Worm (Caenorhabditis elegans) whole organism, mixed stage, embryonic: ENCODE measurements around the gene ptl-1.

Source experiments
- M03D4.4 ChIP-seq: sonication (generic microtip); optimal IDR thresholded peaks from 2 replicates; lab custom pipeline; 2017; ENCODE audit warnings: mild to moderate bottlenecking, missing genetic modification characterization, missing compliant biosample characterization
- bed-3 ChIP-seq: fragments of 200-800 bp; sonication (Bioruptor generic); optimal IDR thresholded peaks from 3 replicates; lab custom pipeline; 2018; ENCODE audit warnings: mild to moderate bottlenecking, missing genetic modification characterization, moderate library complexity, missing compliant biosample characterization
- blmp-1 ChIP-seq: fragments of 150-350 bp; optimal IDR thresholded peaks from 2 replicates; lab custom pipeline; 2014; ENCODE audit warnings: missing biosample characterization, missing genetic modification characterization
- ceh-39 ChIP-seq: fragments of 150-350 bp; optimal IDR thresholded peaks from 2 replicates; lab custom pipeline; 2014; ENCODE audit warnings: missing biosample characterization, missing genetic modification characterization
- ceh-43 ChIP-seq: fragments of 200-800 bp; sonication (Bioruptor generic); optimal IDR thresholded peaks from 2 replicates; lab custom pipeline; 2018; ENCODE audit warnings: mild to moderate bottlenecking, missing genetic modification characterization, moderate library complexity, missing compliant biosample characterization
- ceh-83 ChIP-seq: fragments of 200-800 bp; sonication (Bioruptor generic); optimal IDR thresholded peaks from 2 replicates; lab custom pipeline; 2018; ENCODE audit warnings: mild to moderate bottlenecking, missing genetic modification characterization, missing compliant biosample characterization
- ces-1 ChIP-seq: fragments of 150-350 bp; optimal IDR thresholded peaks from 2 replicates; lab custom pipeline; 2014; ENCODE audit warnings: missing biosample characterization, missing genetic modification reagents, missing genetic modification characterization
- cnd-1 ChIP-seq: fragments of 200-800 bp; sonication (Bioruptor generic); optimal IDR thresholded peaks from 2 replicates; lab custom pipeline; 2018; ENCODE audit warnings: mild to moderate bottlenecking, missing genetic modification characterization, missing compliant biosample characterization
- drap-1 ChIP-seq: fragments of 200-800 bp; sonication (Bioruptor generic); optimal IDR thresholded peaks from 3 replicates; lab custom pipeline; 2018; ENCODE audit warnings: mild to moderate bottlenecking, missing genetic modification characterization, missing compliant biosample characterization
- elt-1 ChIP-seq: sonication (generic microtip); optimal IDR thresholded peaks from 2 replicates; lab custom pipeline; 2017; ENCODE audit warnings: missing genetic modification characterization, mild to moderate bottlenecking, missing compliant biosample characterization, antibody characterized with exemption, moderate library complexity, borderline replicate concordance; ENCODE audit not compliant: insufficient read depth
- elt-3 ChIP-seq: fragments of 150-350 bp; optimal IDR thresholded peaks from 2 replicates; lab custom pipeline; 2014; ENCODE audit warnings: missing biosample characterization, missing genetic modification characterization
- flh-1 ChIP-seq: fragments of 200-800 bp; sonication (Bioruptor generic); optimal IDR thresholded peaks from 2 replicates; lab custom pipeline; 2018; ENCODE audit warnings: mild to moderate bottlenecking, missing genetic modification characterization, moderate library complexity, missing compliant biosample characterization
- ham-2 ChIP-seq: fragments of 200-800 bp; sonication (Bioruptor generic); optimal IDR thresholded peaks from 2 replicates; lab custom pipeline; 2018; ENCODE audit warnings: mild to moderate bottlenecking, missing genetic modification characterization, missing compliant biosample characterization
- hlh-1 ChIP-seq: fragments of 150-350 bp; optimal IDR thresholded peaks from 2 replicates; lab custom pipeline; 2014; ENCODE audit warnings: missing biosample characterization, missing genetic modification reagents, missing genetic modification characterization
- lin-13 ChIP-seq: fragments of 150-350 bp; optimal IDR thresholded peaks from 2 replicates; lab custom pipeline; 2014; ENCODE audit warnings: missing biosample characterization, missing genetic modification characterization
- lin-32 ChIP-seq: fragments of 200-800 bp; sonication (Bioruptor generic); optimal IDR thresholded peaks from 2 replicates; lab custom pipeline; 2018; ENCODE audit warnings: mild to moderate bottlenecking, missing genetic modification characterization, missing compliant biosample characterization
- lsy-2 ChIP-seq: fragments of 150-350 bp; optimal IDR thresholded peaks from 2 replicates; lab custom pipeline; 2014; ENCODE audit warnings: missing biosample characterization, missing genetic modification characterization
- mab-5 ChIP-seq: fragments of 150-350 bp; optimal IDR thresholded peaks from 2 replicates; lab custom pipeline; 2014; ENCODE audit warnings: missing biosample characterization, missing genetic modification characterization
- mep-1 ChIP-seq: fragments of 150-350 bp; optimal IDR thresholded peaks from 2 replicates; lab custom pipeline; 2017; ENCODE audit warnings: missing biosample characterization, missing genetic modification reagents, missing genetic modification characterization, inconsistent platforms
- mls-2 ChIP-seq: sonication (generic microtip); optimal IDR thresholded peaks from 2 replicates; lab custom pipeline; 2016; ENCODE audit warnings: mild to moderate bottlenecking, missing genetic modification characterization, moderate library complexity, missing compliant biosample characterization
- nhr-12 ChIP-seq: fragments of 150-350 bp; optimal IDR thresholded peaks from 2 replicates; lab custom pipeline; 2014; ENCODE audit warnings: missing biosample characterization, missing genetic modification characterization
- nhr-2 ChIP-seq: fragments of 150-350 bp; optimal IDR thresholded peaks from 2 replicates; lab custom pipeline; 2014; ENCODE audit warnings: missing biosample characterization, missing genetic modification characterization
- nhr-237 ChIP-seq: fragments of 150-350 bp; optimal IDR thresholded peaks from 2 replicates; lab custom pipeline; 2014; ENCODE audit warnings: missing biosample characterization, missing genetic modification characterization
- nhr-28 ChIP-seq: fragments of 150-350 bp; optimal IDR thresholded peaks from 2 replicates; lab custom pipeline; 2014; ENCODE audit warnings: missing biosample characterization, missing genetic modification characterization
- nhr-76 ChIP-seq: sonication (generic microtip); optimal IDR thresholded peaks from 2 replicates; lab custom pipeline; 2017; ENCODE audit warnings: missing biosample characterization, missing genetic modification characterization
- pha-4 ChIP-seq: fragments of 150-350 bp; optimal IDR thresholded peaks from 2 replicates; lab custom pipeline; 2018; ENCODE audit warnings: missing biosample characterization, missing genetic modification reagents, missing genetic modification characterization
- sem-2 ChIP-seq: fragments of 200-800 bp; sonication (Bioruptor generic); optimal IDR thresholded peaks from 2 replicates; lab custom pipeline; 2018; ENCODE audit warnings: mild to moderate bottlenecking, missing genetic modification characterization, missing compliant biosample characterization
- snpc-4 ChIP-seq: fragments of 150-350 bp; optimal IDR thresholded peaks from 2 replicates; lab custom pipeline; 2014; ENCODE audit warnings: missing biosample characterization, missing genetic modification characterization
- tbx-8 ChIP-seq: fragments of 200-800 bp; sonication (Bioruptor generic); optimal IDR thresholded peaks from 2 replicates; lab custom pipeline; 2018; ENCODE audit warnings: mild to moderate bottlenecking, missing genetic modification characterization, moderate library complexity, missing compliant biosample characterization
- unc-39 ChIP-seq: fragments of 150-350 bp; optimal IDR thresholded peaks from 2 replicates; lab custom pipeline; 2014; ENCODE audit warnings: missing biosample characterization, missing genetic modification characterization
- zip-8 ChIP-seq: fragments of 150-350 bp; optimal IDR thresholded peaks from 2 replicates; lab custom pipeline; 2014; ENCODE audit warnings: missing biosample characterization, missing genetic modification characterization
- ztf-11 ChIP-seq: fragments of 150-350 bp; optimal IDR thresholded peaks from 2 replicates; lab custom pipeline; 2014; ENCODE audit warnings: missing biosample characterization, missing genetic modification characterization

ptl-1 gene

DNA sequence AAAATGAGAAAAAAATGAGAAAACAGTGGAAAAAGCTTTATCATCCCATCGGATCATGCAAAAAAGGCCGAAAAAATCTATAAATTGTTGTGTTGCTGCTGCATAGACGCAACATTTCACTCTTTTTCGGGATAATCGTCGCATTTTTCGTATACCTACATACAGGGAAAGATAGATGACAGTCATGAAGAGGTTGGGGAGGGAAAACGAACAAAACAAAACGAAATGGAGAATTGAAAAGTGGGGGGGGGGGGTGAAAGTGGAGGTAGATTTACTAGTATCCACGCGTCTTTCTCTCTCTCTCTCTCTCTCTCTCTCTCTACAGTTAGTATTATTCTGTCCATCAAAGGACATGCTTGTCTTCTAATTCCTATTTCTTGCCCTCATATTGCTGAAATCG is 20.5 kb upstream of the ptl-1 start:
- no peak for TF ChIP-seq nhr-28 (tag; lab: Kevin White, UChicago)
- no peak for TF ChIP-seq flh-1 (GFP tag; lab: Kevin White, UChicago)
- no peak for TF ChIP-seq M03D4.4 (tag; lab: Kevin White, UChicago)
- peak; percentile 41 for TF ChIP-seq blmp-1 (tag; lab: Kevin White, UChicago)
- TF ChIP-seq, all 35 proteins: peak for 1

ce11 chrIII:748782-749181 is 16.2 kb upstream of the ptl-1 start:
- TF ChIP-seq ceh-39 (tag; lab: Kevin White, UChicago) (no peak), ham-2 (GFP tag; lab: Kevin White, UChicago) (no peak), drap-1 (GFP tag; lab: Kevin White, UChicago) (no peak), ztf-11 (tag; lab: Kevin White, UChicago) (no peak), mep-1 (tag; lab: Kevin White, UChicago) (no peak), nhr-76 (no peak), pha-4 (tag; lab: Kevin White, UChicago) (no peak), blmp-1 (tag; lab: Kevin White, UChicago) (no peak), hlh-1 (tag; lab: Kevin White, UChicago) (no peak), lin-13 (tag; lab: Kevin White, UChicago) (no peak), bed-3 (GFP tag; lab: Kevin White, UChicago) (no peak), mab-5 (tag; lab: Kevin White, UChicago) (no peak), ces-1 (GFP tag; lab: Kevin White, UChicago) (no peak)
- TF ChIP-seq, all 35 proteins: peak for 0

ce11 chrIII:750028-750427 is 15.0 kb upstream of the ptl-1 start:
- TF ChIP-seq nhr-2 (tag; lab: Kevin White, UChicago) (no peak), pha-4 (tag; lab: Kevin White, UChicago) (no peak), lsy-2 (tag; lab: Kevin White, UChicago) (no peak), snpc-4 (tag; lab: Kevin White, UChicago) (no peak), M03D4.4 (tag; lab: Kevin White, UChicago) (no peak), ceh-83 (no peak), lin-32 (GFP tag; lab: Kevin White, UChicago) (no peak), bed-3 (GFP tag; lab: Kevin White, UChicago) (no peak), nhr-12 (no peak), ces-1 (GFP tag; lab: Kevin White, UChicago) (no peak), elt-3 (tag; lab: Kevin White, UChicago) (no peak)

ce11 chrIII:752326-752725 is 12.7 kb upstream of the ptl-1 start, which contains the start of gene pat-12:
Gene pat-12 (minus strand): TSS chrIII:752426.
- TF ChIP-seq zip-8 (tag; lab: Kevin White, UChicago) (no peak), nhr-2 (tag; lab: Kevin White, UChicago) (no peak), elt-1 (tag; lab: Kevin White, UChicago) (no peak), nhr-237 (tag; lab: Kevin White, UChicago) (no peak), pha-4 (tag; lab: Kevin White, UChicago) (no peak), tbx-8 (GFP tag; lab: Kevin White, UChicago) (no peak), flh-1 (GFP tag; lab: Kevin White, UChicago) (no peak), hlh-1 (tag; lab: Kevin White, UChicago) (no peak), ces-1 (GFP tag; lab: Kevin White, UChicago) (no peak), cnd-1 (tag; lab: Kevin White, UChicago) (no peak), drap-1 (GFP tag; lab: Kevin White, UChicago) (no peak), sem-2 (GFP tag; lab: Kevin White, UChicago) (no peak), lin-13 (tag; lab: Kevin White, UChicago) (no peak), ceh-43 (GFP tag; lab: Kevin White, UChicago) (no peak), snpc-4 (tag; lab: Kevin White, UChicago) (no peak), mab-5 (tag; lab: Kevin White, UChicago) (no peak), unc-39 (tag; lab: Kevin White, UChicago) (no peak), mls-2 (tag; lab: Kevin White, UChicago) (no peak), nhr-76 (no peak)
- TF ChIP-seq, all 35 proteins: peak for 0

ce11 chrIII:754371-754770 is 10.6 kb upstream of the ptl-1 start:
- TF ChIP-seq mab-5 (tag; lab: Kevin White, UChicago) = no peak
- TF ChIP-seq tbx-8 (GFP tag; lab: Kevin White, UChicago) = no peak
- TF ChIP-seq mls-2 (tag; lab: Kevin White, UChicago) = no peak
- TF ChIP-seq snpc-4 (tag; lab: Kevin White, UChicago) = no peak
- TF ChIP-seq zip-8 (tag; lab: Kevin White, UChicago) = no peak
- TF ChIP-seq ham-2 (GFP tag; lab: Kevin White, UChicago) = no peak
- TF ChIP-seq elt-3 (tag; lab: Kevin White, UChicago) = no peak
